Worm (Caenorhabditis elegans) whole organism, late embryonic: ENCODE measurements around the gene cct-8.

Source experiments
- F13H6.1 ChIP-seq: sonication (generic microtip); optimal IDR thresholded peaks from 2 replicates; lab custom pipeline; 2016; ENCODE audit warnings: missing genetic modification characterization, missing compliant biosample characterization
- K09A11.1 ChIP-seq: sonication (generic microtip); optimal IDR thresholded peaks from 2 replicates; lab custom pipeline; 2017; ENCODE audit warnings: antibody characterized with exemption, mild to moderate bottlenecking, missing genetic modification characterization, missing compliant biosample characterization; ENCODE audit not compliant: insufficient read depth
- ahr-1 ChIP-seq: sonication (generic microtip); optimal IDR thresholded peaks from 2 replicates; lab custom pipeline; 2016; ENCODE audit warnings: missing genetic modification characterization, missing compliant biosample characterization
- ama-1 ChIP-seq: fragments of 150-350 bp; optimal IDR thresholded peaks from 2 replicates; lab custom pipeline; 2014
- ceh-19 ChIP-seq: fragments of 200-800 bp; sonication (Bioruptor generic); optimal IDR thresholded peaks from 2 replicates; lab custom pipeline; 2018; ENCODE audit warnings: mild to moderate bottlenecking, missing genetic modification characterization, missing compliant biosample characterization
- ceh-2 ChIP-seq: sonication (generic microtip); optimal IDR thresholded peaks from 2 replicates; lab custom pipeline; 2016; ENCODE audit warnings: missing genotype, missing genetic modification characterization, missing compliant biosample characterization
- ceh-24 ChIP-seq: sonication (generic microtip); optimal IDR thresholded peaks from 2 replicates; lab custom pipeline; 2016; ENCODE audit warnings: mild to moderate bottlenecking, missing genetic modification characterization, missing compliant biosample characterization
- ceh-31 ChIP-seq: sonication (generic microtip); optimal IDR thresholded peaks from 2 replicates; lab custom pipeline; 2016; ENCODE audit warnings: missing genetic modification characterization, missing compliant biosample characterization
- ceh-34 ChIP-seq: sonication (generic microtip); optimal IDR thresholded peaks from 2 replicates; lab custom pipeline; 2016; ENCODE audit warnings: mild to moderate bottlenecking, missing genetic modification characterization, missing compliant biosample characterization
- ceh-48 ChIP-seq: sonication (generic microtip); optimal IDR thresholded peaks from 2 replicates; lab custom pipeline; 2016; ENCODE audit warnings: missing genetic modification characterization, inconsistent platforms, missing compliant biosample characterization
- ceh-9 ChIP-seq: sonication (generic microtip); optimal IDR thresholded peaks from 2 replicates; lab custom pipeline; 2016; ENCODE audit warnings: mild to moderate bottlenecking, missing genetic modification characterization, inconsistent platforms, missing compliant biosample characterization
- dve-1 ChIP-seq: sonication (generic microtip); optimal IDR thresholded peaks from 2 replicates; lab custom pipeline; 2017; ENCODE audit warnings: antibody characterized with exemption, mild to moderate bottlenecking, missing genetic modification characterization, missing compliant biosample characterization
- elt-2 ChIP-seq: sonication (generic microtip); optimal IDR thresholded peaks from 2 replicates; lab custom pipeline; 2016; ENCODE audit warnings: missing genetic modification reagents, missing genetic modification characterization, missing compliant biosample characterization
- elt-4 ChIP-seq: sonication (generic microtip); optimal IDR thresholded peaks from 2 replicates; lab custom pipeline; 2016; ENCODE audit warnings: missing genetic modification characterization, missing compliant biosample characterization
- ets-4 ChIP-seq: sonication (generic microtip); optimal IDR thresholded peaks from 2 replicates; lab custom pipeline; 2016; ENCODE audit warnings: missing genetic modification characterization, missing compliant biosample characterization
- fkh-6 ChIP-seq: sonication (generic microtip); optimal IDR thresholded peaks from 2 replicates; lab custom pipeline; 2016; ENCODE audit warnings: missing genetic modification characterization, missing compliant biosample characterization
- gmeb-2 ChIP-seq: sonication (generic microtip); optimal IDR thresholded peaks from 2 replicates; lab custom pipeline; 2016; ENCODE audit warnings: missing genetic modification characterization, inconsistent platforms, missing compliant biosample characterization
- hlh-15 ChIP-seq: sonication (generic microtip); optimal IDR thresholded peaks from 2 replicates; lab custom pipeline; 2016; ENCODE audit warnings: missing genetic modification characterization, missing compliant biosample characterization
- hlh-8 ChIP-seq: sonication (generic microtip); optimal IDR thresholded peaks from 2 replicates; lab custom pipeline; 2016; ENCODE audit warnings: missing genotype, missing genetic modification characterization, missing compliant biosample characterization
- mec-3 ChIP-seq: sonication (generic microtip); optimal IDR thresholded peaks from 2 replicates; lab custom pipeline; 2016; ENCODE audit warnings: borderline replicate concordance, missing genetic modification characterization, missing compliant biosample characterization
- nfya-1 ChIP-seq: sonication (generic microtip); optimal IDR thresholded peaks from 2 replicates; lab custom pipeline; 2017; ENCODE audit warnings: missing genetic modification characterization, mild to moderate bottlenecking, missing compliant biosample characterization, antibody characterized with exemption, moderate library complexity
- nhr-11 ChIP-seq: fragments of 150-350 bp; optimal IDR thresholded peaks from 2 replicates; lab custom pipeline; 2014; ENCODE audit warnings: missing biosample characterization, missing genetic modification characterization
- nhr-232 ChIP-seq: sonication (generic microtip); optimal IDR thresholded peaks from 2 replicates; lab custom pipeline; 2016; ENCODE audit warnings: missing genetic modification characterization, missing compliant biosample characterization
- odd-2 ChIP-seq: sonication (generic microtip); optimal IDR thresholded peaks from 2 replicates; lab custom pipeline; 2017; ENCODE audit warnings: antibody characterized with exemption, mild to moderate bottlenecking, missing genetic modification characterization, missing compliant biosample characterization
- pax-1 ChIP-seq: fragments of 150-350 bp; optimal IDR thresholded peaks from 2 replicates; lab custom pipeline; 2014; ENCODE audit warnings: missing biosample characterization, missing genetic modification characterization
- pha-2 ChIP-seq: sonication (generic microtip); optimal IDR thresholded peaks from 2 replicates; lab custom pipeline; 2017; ENCODE audit warnings: mild to moderate bottlenecking, missing genetic modification characterization, missing compliant biosample characterization
- pha-4 ChIP-seq: fragments of 150-350 bp; optimal IDR thresholded peaks from 2 replicates; lab custom pipeline; 2018; ENCODE audit warnings: missing biosample characterization, missing genetic modification reagents, missing genetic modification characterization
- pros-1 ChIP-seq: fragments of 150-350 bp; optimal IDR thresholded peaks from 2 replicates; lab custom pipeline; 2014; ENCODE audit warnings: missing biosample characterization, missing genetic modification reagents, missing genetic modification characterization
- sdc-2 ChIP-seq: sonication (generic microtip); optimal IDR thresholded peaks from 2 replicates; lab custom pipeline; 2016; ENCODE audit warnings: missing genotype, missing genetic modification characterization, missing compliant biosample characterization
- sox-2 ChIP-seq: fragments of 200-800 bp; sonication (Bioruptor generic); IDR thresholded peaks from 2 replicates; pipeline ENCODE4 v1.3.6; 2022; ENCODE audit warnings: missing genetic modification reagents, missing genetic modification characterization, missing compliant biosample characterization
- ttx-3 ChIP-seq: sonication (generic microtip); optimal IDR thresholded peaks from 2 replicates; lab custom pipeline; 2016; ENCODE audit warnings: missing genetic modification reagents, missing genetic modification characterization, missing compliant biosample characterization
- unc-42 ChIP-seq: sonication (generic microtip); optimal IDR thresholded peaks from 2 replicates; lab custom pipeline; 2016; ENCODE audit warnings: missing genotype, missing genetic modification characterization, missing compliant biosample characterization
- unc-55 ChIP-seq: sonication (generic microtip); optimal IDR thresholded peaks from 2 replicates; lab custom pipeline; 2017; ENCODE audit warnings: missing biosample characterization, missing genetic modification reagents, missing genetic modification characterization

The cct-8 gene

ce11 chrIV:1063058-1063457 is 30.7 kb downstream of the cct-8 start:
- TF ChIP-seq pros-1 (tag; lab: Kevin White, UChicago) (no peak), unc-42 (tag; lab: Kevin White, UChicago) (no peak)
- TF ChIP-seq, all 69 proteins: peak for 0

- TF ChIP-seq hlh-8 (tag; lab: Kevin White, UChicago) (no peak), pha-2 (tag; lab: Kevin White, UChicago) (no peak), ceh-19 (no peak), gmeb-2 (tag; lab: Kevin White, UChicago) (no peak), K09A11.1 (no peak), ceh-31 (tag; lab: Kevin White, UChicago) (no peak), nhr-232 (tag; lab: Kevin White, UChicago) (no peak), pros-1 (tag; lab: Kevin White, UChicago) (no peak), fkh-6 (no peak), ceh-34 (tag; lab: Kevin White, UChicago) (no peak), sox-2 (no peak), ama-1 (lab: Kevin White, UChicago) (no peak), ttx-3 (tag; lab: Kevin White, UChicago) (no peak), sdc-2 (no peak), ceh-9 (tag; lab: Kevin White, UChicago) (no peak)
Observed at ce11 chrIV:1058504-1058903, 35.2 kb downstream of the cct-8 start.

ce11 chrIV:1056263-1056942 is 37.3 kb downstream of the cct-8 start, which contains the start of the genes Y55F3AM.13 and mrps-25:
Y55F3AM.13 (minus strand) TSS chrIV:1056313.
mrps-25 (plus strand) TSS chrIV:1056892.
- TF ChIP-seq sdc-2 = no peak
- TF ChIP-seq ceh-48 (tag; lab: Kevin White, UChicago) = no peak
- no peak for TF ChIP-seq ceh-19
- peak; percentile 4 for TF ChIP-seq elt-2 (tag; lab: Kevin White, UChicago)
- no peak for TF ChIP-seq sox-2
- no peak for TF ChIP-seq ceh-2 (tag; lab: Kevin White, UChicago)
- TF ChIP-seq unc-42 (tag; lab: Kevin White, UChicago) = peak; percentile 18
- peak; percentile 11 for TF ChIP-seq gmeb-2 (tag; lab: Kevin White, UChicago)
- no peak for TF ChIP-seq nhr-11 (tag; lab: Kevin White, UChicago)
- TF ChIP-seq, all 69 proteins: peak for 3

- TF ChIP-seq pros-1 (tag; lab: Kevin White, UChicago) (peak; percentile 16), ahr-1 (tag; lab: Kevin White, UChicago) (no peak)
Observed at ce11 chrIV:1055734-1056133, 38.0 kb downstream of the cct-8 start.

- no peak for TF ChIP-seq pros-1 (tag; lab: Kevin White, UChicago)
- no peak for TF ChIP-seq elt-4 (tag; lab: Kevin White, UChicago)
- TF ChIP-seq ceh-24 (tag; lab: Kevin White, UChicago) = no peak
- TF ChIP-seq K09A11.1 = no peak
- no peak for TF ChIP-seq mec-3
- no peak for TF ChIP-seq pax-1 (tag; lab: Kevin White, UChicago)
- no peak for TF ChIP-seq ets-4 (tag; lab: Kevin White, UChicago)
- no peak for TF ChIP-seq hlh-15 (tag; lab: Kevin White, UChicago)
- no peak for TF ChIP-seq dve-1 (tag; lab: Kevin White, UChicago)
- TF ChIP-seq pha-4 (tag; lab: Kevin White, UChicago) = no peak
- TF ChIP-seq nfya-1 (tag; lab: Kevin White, UChicago) = no peak
- no peak for TF ChIP-seq odd-2 (tag; lab: Kevin White, UChicago)
- no peak for TF ChIP-seq nhr-11 (tag; lab: Kevin White, UChicago)
- TF ChIP-seq unc-55 = no peak
- no peak for TF ChIP-seq F13H6.1 (tag; lab: Kevin White, UChicago)
- TF ChIP-seq, all 69 proteins: peak for 0
Observed at ce11 chrIV:1054736-1055135, 39.0 kb downstream of the cct-8 start, which contains the start of gene dcap-1. dcap-1 (minus strand) TSS chrIV:1054794.
